Worm (Caenorhabditis elegans): ENCODE measurements around the gene gcy-5.

Gene gcy-5

DNA sequence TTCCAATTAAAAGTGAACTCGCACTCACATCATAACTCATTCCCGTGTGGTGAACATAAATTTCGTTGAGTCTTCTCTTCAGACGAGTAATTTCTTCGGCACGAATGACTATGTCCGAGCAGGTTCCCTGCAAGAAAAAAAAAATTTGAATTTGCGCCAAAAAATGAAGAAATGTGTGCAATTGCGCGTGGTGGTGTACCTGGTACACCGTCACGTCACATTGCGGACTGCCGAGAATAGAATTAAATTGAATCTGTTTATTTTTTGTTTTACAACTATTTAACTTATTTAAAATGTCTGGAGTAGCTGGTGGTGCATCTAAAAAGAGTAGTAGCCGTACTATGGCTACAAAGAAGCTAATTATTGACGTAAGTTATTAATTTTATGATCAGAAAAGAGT is 15.1 kb downstream of the gcy-5 start, which contains the start of gene mdt-22 (continued):
- TF ChIP-seq dpl-1 (GFP tag; optimal IDR thresholded peaks at IDR 0.05) (peak; percentile 89), B0035.1 (tag; optimal IDR thresholded peaks at IDR 0.05) (no peak), attf-6 (GFP tag; IDR thresholded peaks at IDR 0.05) (peak; percentile 39; the same call in 1 of the 2 replicates), mes-4 (tag; optimal IDR thresholded peaks at IDR 0.05) (no peak), dox-1 (GFP tag; IDR thresholded peaks at IDR 0.05) (peak; percentile 76; the same call in 1 of the 2 replicates), mxl-1 (tag; optimal IDR thresholded peaks at IDR 0.05) (no peak), somi-1 (GFP tag; optimal IDR thresholded peaks at IDR 0.05) (no peak), D2030.7 (GFP tag; IDR thresholded peaks at IDR 0.05) (peak; percentile 58; the same call in 1 of the 2 replicates), madf-8 (GFP tag; conservative IDR thresholded peaks at IDR 0.05) (peak; percentile 28; the same call in 1 of the 2 replicates), bed-1 (GFP tag; IDR thresholded peaks at IDR 0.05) (no peak)

DNA sequence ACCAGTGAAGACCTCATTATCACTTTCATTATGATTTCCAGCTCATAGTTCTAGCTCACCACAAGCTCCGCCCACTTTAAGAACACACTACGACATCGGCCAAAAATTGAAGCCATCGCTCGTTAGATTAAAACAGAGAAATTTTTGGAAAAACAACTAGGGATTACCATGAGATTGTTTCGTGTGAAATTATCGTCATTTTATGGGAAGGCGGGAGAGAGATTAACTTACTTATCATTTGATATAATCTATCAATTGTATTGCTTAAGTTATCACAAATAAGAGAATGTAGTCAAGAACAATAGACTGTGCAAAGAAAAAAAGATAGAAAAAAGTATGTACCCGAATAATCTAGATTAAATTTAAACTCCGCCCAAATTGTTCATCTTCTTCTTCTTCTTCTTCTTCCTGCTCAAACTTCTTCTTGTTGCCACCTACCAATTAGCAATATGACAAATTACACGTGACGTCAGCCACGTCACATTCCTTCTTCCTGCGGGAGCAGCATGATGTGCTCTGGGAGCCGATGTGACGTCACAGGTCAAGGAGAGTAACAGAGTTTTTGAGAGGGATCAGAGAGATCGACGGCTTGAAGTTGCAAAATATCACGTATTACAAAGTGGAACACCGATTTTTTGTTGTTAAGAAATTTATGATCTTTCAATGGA is 15.8 kb downstream of the gcy-5 start, which contains the start of gene nep-26:
Gene nep-26 (minus strand): TSS at position 51 of the 668 bp plus-strand sequence.
- TF ChIP-seq ceh-58 (GFP tag; IDR thresholded peaks at IDR 0.05) (no peak), nfyb-1 (GFP tag; IDR thresholded peaks at IDR 0.05) (no peak), hsf-1 (GFP tag; IDR thresholded peaks at IDR 0.05) (0 out of 2 replicates have a peak, but pooled peaks have one; percentile 17), K11D2.4 (GFP tag; IDR thresholded peaks at IDR 0.05) (0 out of 2 replicates have a peak, but pooled peaks have one; percentile 25)

DNA sequence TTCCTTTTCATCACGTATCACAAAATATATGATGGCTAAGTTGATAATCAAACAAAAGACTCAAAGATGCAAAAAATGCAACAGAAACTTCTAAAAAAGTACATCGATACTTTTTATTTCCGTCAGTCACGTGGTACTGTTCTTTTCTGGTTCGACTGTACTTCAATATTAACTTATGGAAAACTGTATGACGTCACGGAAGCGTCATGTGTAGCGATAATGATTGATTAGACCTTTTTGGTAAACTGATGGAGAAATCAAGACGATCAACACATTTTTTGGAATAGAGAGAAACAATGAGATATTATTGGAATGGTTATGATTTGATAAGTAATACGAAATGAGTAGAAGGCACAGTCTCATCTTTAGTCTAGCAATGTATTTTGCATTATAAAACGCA is 21.8 kb downstream of the gcy-5 start:
- TF ChIP-seq hlh-12 (tag; optimal IDR thresholded peaks at IDR 0.05) (no peak), lin-40 (tag; optimal IDR thresholded peaks at IDR 0.05) (peak; percentile 15), lsl-1 (GFP tag; optimal IDR thresholded peaks at IDR 0.05) (no peak), rec-8 (tag; optimal IDR thresholded peaks at IDR 0.05) (no peak)

DNA sequence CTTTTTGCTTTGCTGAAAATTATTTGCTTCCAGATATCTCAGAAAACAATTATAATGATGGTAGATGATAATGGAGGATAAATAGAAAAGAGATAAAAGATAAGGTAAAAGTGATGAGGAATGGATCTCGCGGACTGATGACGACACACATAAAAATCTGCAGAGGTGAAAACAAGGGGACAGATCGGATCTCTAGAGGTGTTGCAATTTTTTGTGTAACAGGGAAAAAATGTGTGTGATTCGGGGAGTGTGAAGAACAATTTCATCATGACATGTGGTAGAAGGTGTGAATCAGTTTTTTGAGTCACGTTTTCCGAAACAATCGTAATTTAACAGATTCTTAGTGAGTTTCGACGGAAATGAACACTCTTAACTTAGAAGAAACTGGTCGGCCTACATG is 27.1 kb downstream of the gcy-5 start:
- TF ChIP-seq Y95B8A.8 (GFP tag; IDR thresholded peaks at IDR 0.05) (no peak), attf-3 (GFP tag; conservative IDR thresholded peaks at IDR 0.05) (no peak), F22D6.2 (tag; optimal IDR thresholded peaks at IDR 0.05) (no peak), lsl-1 (GFP tag; optimal IDR thresholded peaks at IDR 0.05) (no peak), B0261.1 (tag; optimal IDR thresholded peaks at IDR 0.05) (no peak), ekl-4 (GFP tag; IDR thresholded peaks at IDR 0.05) (no peak), K11D2.4 (GFP tag; IDR thresholded peaks at IDR 0.05) (no peak), xnd-1 (tag; optimal IDR thresholded peaks at IDR 0.05) (no peak), pbrm-1 (GFP tag; IDR thresholded peaks at IDR 0.05) (no peak), nhr-90 (tag; optimal IDR thresholded peaks at IDR 0.05) (no peak), mel-28 (tag; optimal IDR thresholded peaks at IDR 0.05; ENCODE audit: borderline replicate concordance) (no peak), atf-7 (tag; optimal IDR thresholded peaks at IDR 0.05) (no peak), hlh-26 (GFP tag; conservative IDR thresholded peaks at IDR 0.05) (no peak), nfya-2 (GFP tag; IDR thresholded peaks at IDR 0.05) (no peak)

DNA sequence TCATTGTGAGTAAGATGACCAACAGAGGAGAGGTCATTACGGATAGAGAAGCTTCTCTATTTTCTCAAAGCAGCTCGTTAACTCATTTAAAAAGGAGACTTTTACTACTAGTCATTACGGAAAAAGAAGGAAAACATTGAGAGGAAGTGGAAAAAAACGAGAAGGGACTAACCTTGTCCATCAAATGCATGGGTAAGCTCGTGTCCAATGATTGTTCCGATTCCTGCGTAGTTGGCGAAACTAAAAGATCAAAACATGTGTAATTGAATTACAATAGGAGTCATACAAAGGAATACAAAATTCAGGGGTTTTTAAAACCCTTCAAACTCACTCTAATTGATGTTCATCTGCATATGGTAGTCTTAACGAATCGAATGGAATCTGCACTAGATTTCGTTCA is 31.0 kb downstream of the gcy-5 start:
- TF ChIP-seq ceh-79 (tag; optimal IDR thresholded peaks at IDR 0.05) (no peak), dox-1 (GFP tag; IDR thresholded peaks at IDR 0.05) (no peak), T26A5.8 (tag; optimal IDR thresholded peaks at IDR 0.05) (no peak), ama-1 (optimal IDR thresholded peaks at IDR 0.05) (no peak), ama-1 (GFP tag; optimal IDR thresholded peaks at IDR 0.05) (no peak), D2030.7 (GFP tag; IDR thresholded peaks at IDR 0.05) (no peak), hlh-26 (GFP tag; conservative IDR thresholded peaks at IDR 0.05) (no peak), nfyb-1 (GFP tag; IDR thresholded peaks at IDR 0.05) (no peak), mxl-1 (tag; optimal IDR thresholded peaks at IDR 0.05) (no peak), ztf-28 (GFP tag; IDR thresholded peaks at IDR 0.05) (no peak)
